Fruit fly (Drosophila melanogaster) whole organism, pupa: ENCODE measurements around the gene CG32817.

ENCODE experiments used
- CG10348 ChIP-seq: fragments of 200-800 bp; sonication (Bioruptor generic); IDR thresholded peaks from 2 replicates; pipeline ENCODE4 v1.3.6; 2022; ENCODE audit warnings: missing biosample characterization, missing genetic modification characterization
- CG12605 ChIP-seq: fragments of 200-800 bp; sonication (Bioruptor generic); IDR thresholded peaks from 2 replicates; pipeline ENCODE4 v1.3.6; 2022; ENCODE audit warnings: missing biosample characterization, missing genetic modification characterization
- CG13204 ChIP-seq: fragments of 200-800 bp; sonication (Bioruptor generic); optimal IDR thresholded peaks from 2 replicates; lab custom pipeline; 2018; ENCODE audit warnings: missing biosample characterization, mild to moderate bottlenecking, missing genetic modification characterization, moderate library complexity
- CG14655 ChIP-seq: fragments of 200-800 bp; sonication (Bioruptor generic); optimal IDR thresholded peaks from 3 replicates; lab custom pipeline; 2017; ENCODE audit warnings: mild to moderate bottlenecking, missing biosample characterization, missing genetic modification reagents, missing genetic modification characterization
- CG15710 ChIP-seq: fragments of 200-800 bp; sonication (Bioruptor generic); optimal IDR thresholded peaks from 2 replicates; lab custom pipeline; 2018; ENCODE audit warnings: missing biosample characterization, mild to moderate bottlenecking, missing genetic modification characterization, moderate library complexity
- CG17806 ChIP-seq: fragments of 200-800 bp; sonication (Bioruptor generic); optimal IDR thresholded peaks from 2 replicates; lab custom pipeline; 2018; ENCODE audit warnings: missing biosample characterization, mild to moderate bottlenecking, missing genetic modification characterization, moderate library complexity
- CG32121 ChIP-seq: fragments of 200-800 bp; sonication (Bioruptor generic); IDR thresholded peaks from 2 replicates; pipeline ENCODE4 v1.3.6; 2022; ENCODE audit warnings: missing biosample characterization, missing genetic modification characterization
- CG34367 ChIP-seq: fragments of 200-800 bp; sonication (Bioruptor generic); optimal IDR thresholded peaks from 2 replicates; lab custom pipeline; 2018; ENCODE audit warnings: missing biosample characterization, mild to moderate bottlenecking, missing genetic modification characterization
- CG4496 ChIP-seq: fragments of 200-800 bp; sonication (Bioruptor generic); IDR thresholded peaks from 3 replicates; pipeline ENCODE4 v1.3.6; 2022; ENCODE audit warnings: missing biosample characterization, missing genetic modification characterization
- CG8159 ChIP-seq: fragments of 200-800 bp; sonication (Bioruptor generic); optimal IDR thresholded peaks from 3 replicates; lab custom pipeline; 2018; ENCODE audit warnings: missing biosample characterization, mild to moderate bottlenecking, missing genetic modification characterization, moderate library complexity
- CG8301 ChIP-seq: fragments of 200-800 bp; sonication (Bioruptor generic); optimal IDR thresholded peaks from 2 replicates; lab custom pipeline; 2018; ENCODE audit warnings: missing biosample characterization, mild to moderate bottlenecking, missing genetic modification characterization
- CG9948 ChIP-seq: fragments of 200-800 bp; sonication (Bioruptor generic); optimal IDR thresholded peaks from 2 replicates; lab custom pipeline; 2018; ENCODE audit warnings: missing biosample characterization, mild to moderate bottlenecking, missing genetic modification characterization, moderate library complexity
- D1 ChIP-seq: fragments of 200-800 bp; sonication (Bioruptor generic); optimal IDR thresholded peaks from 2 replicates; lab custom pipeline; 2018; ENCODE audit warnings: missing biosample characterization, mild to moderate bottlenecking, missing genetic modification characterization, moderate library complexity
- EcR ChIP-seq: fragments of 200-800 bp; sonication (Bioruptor generic); optimal IDR thresholded peaks from 3 replicates; lab custom pipeline; 2019; ENCODE audit warnings: missing biosample characterization, missing genetic modification characterization, mild to moderate bottlenecking, moderate library complexity, missing genetic modification reagents
- Ets98B ChIP-seq: fragments of 200-800 bp; sonication (Bioruptor generic); IDR thresholded peaks from 2 replicates; pipeline ENCODE4 v1.3.6; 2022; ENCODE audit warnings: missing biosample characterization, missing genetic modification characterization
- Pif1A ChIP-seq: fragments of 200-800 bp; sonication (Bioruptor generic); optimal IDR thresholded peaks from 3 replicates; lab custom pipeline; 2016; ENCODE audit warnings: missing biosample characterization, missing genetic modification characterization
- Pif1B ChIP-seq: fragments of 200-800 bp; sonication (Bioruptor generic); optimal IDR thresholded peaks from 3 replicates; lab custom pipeline; 2016; ENCODE audit warnings: missing biosample characterization, missing genetic modification characterization
- Snoo ChIP-seq: fragments of 200-800 bp; sonication (Bioruptor generic); optimal IDR thresholded peaks from 3 replicates; lab custom pipeline; 2017; ENCODE audit warnings: missing biosample characterization, mild to moderate bottlenecking, missing genetic modification characterization, inconsistent platforms
- fd96Ca ChIP-seq: fragments of 200-800 bp; sonication (Bioruptor generic); IDR thresholded peaks from 3 replicates; pipeline ENCODE4 v1.3.6; 2022; ENCODE audit warnings: missing biosample characterization, missing genetic modification characterization
- gl ChIP-seq: fragments of 200-800 bp; sonication (Bioruptor generic); optimal IDR thresholded peaks from 2 replicates; lab custom pipeline; 2018; ENCODE audit warnings: missing biosample characterization, mild to moderate bottlenecking, missing genetic modification characterization
- rn ChIP-seq: fragments of 200-800 bp; sonication (Bioruptor generic); IDR thresholded peaks from 2 replicates; pipeline ENCODE4 v1.3.6; 2022; ENCODE audit warnings: missing biosample characterization, missing genetic modification characterization

Gene CG32817

dm6 chrX:448978-449377 lies 29.9 kb upstream of the CG32817 start:
- TF ChIP-seq rn (GFP tag; lab: Robert Waterston, UW) (no peak), D1 (tag; lab: Kevin White, UChicago) (no peak), CG8301 (tag; lab: Kevin White, UChicago) (no peak), CG32121 (GFP tag; lab: Robert Waterston, UW) (no peak), Pif1A (GFP tag; lab: Kevin White, UChicago) (no peak), CG9948 (tag; lab: Kevin White, UChicago) (no peak), fd96Ca (no peak), CG14655 (GFP tag; lab: Kevin White, UChicago) (no peak)

- TF ChIP-seq CG32121 (GFP tag; lab: Robert Waterston, UW) (no peak), CG17806 (tag; lab: Kevin White, UChicago) (peak; percentile 50), rn (GFP tag; lab: Robert Waterston, UW) (no peak), CG4496 (GFP tag; lab: Robert Waterston, UW) (no peak), D1 (tag; lab: Kevin White, UChicago) (no peak), Pif1A (GFP tag; lab: Kevin White, UChicago) (no peak), CG8301 (tag; lab: Kevin White, UChicago) (no peak), EcR (GFP tag; lab: Kevin White, UChicago) (no peak), gl (tag; lab: Kevin White, UChicago) (peak; percentile 17), fd96Ca (no peak), CG13204 (GFP tag; lab: Kevin White, UChicago) (no peak), CG14655 (GFP tag; lab: Kevin White, UChicago) (peak; percentile 18), CG9948 (tag; lab: Kevin White, UChicago) (peak; percentile 38), CG8159 (tag; lab: Kevin White, UChicago) (peak; percentile 68), Ets98B (GFP tag; lab: Robert Waterston, UW) (no peak), CG15710 (tag; lab: Kevin White, UChicago) (peak; percentile 62), Pif1B (GFP tag; lab: Kevin White, UChicago) (no peak), CG12605 (no peak), CG34367 (tag; lab: Kevin White, UChicago) (peak; percentile 32), CG10348 (GFP tag; lab: Robert Waterston, UW) (no peak), Snoo (tag; lab: Kevin White, UChicago) (no peak)
- TF ChIP-seq, all 21 proteins: peak for 7
Measured at dm6 chrX:452716-453115, 26.1 kb upstream of the CG32817 start.

- TF ChIP-seq Snoo (tag; lab: Kevin White, UChicago) (no peak), CG32121 (GFP tag; lab: Robert Waterston, UW) (no peak), CG17806 (tag; lab: Kevin White, UChicago) (no peak), Pif1A (GFP tag; lab: Kevin White, UChicago) (no peak), CG10348 (GFP tag; lab: Robert Waterston, UW) (no peak), CG8301 (tag; lab: Kevin White, UChicago) (no peak), CG14655 (GFP tag; lab: Kevin White, UChicago) (no peak), Pif1B (GFP tag; lab: Kevin White, UChicago) (no peak), rn (GFP tag; lab: Robert Waterston, UW) (no peak), CG8159 (tag; lab: Kevin White, UChicago) (no peak), CG15710 (tag; lab: Kevin White, UChicago) (no peak), CG4496 (GFP tag; lab: Robert Waterston, UW) (no peak), CG13204 (GFP tag; lab: Kevin White, UChicago) (no peak), Ets98B (GFP tag; lab: Robert Waterston, UW) (no peak), CG34367 (tag; lab: Kevin White, UChicago) (no peak), CG9948 (tag; lab: Kevin White, UChicago) (no peak), D1 (tag; lab: Kevin White, UChicago) (no peak)
Measured at dm6 chrX:456959-457358, 21.9 kb upstream of the CG32817 start.

- no peak for TF ChIP-seq Ets98B (GFP tag; lab: Robert Waterston, UW)
- TF ChIP-seq rn (GFP tag; lab: Robert Waterston, UW): no peak
- TF ChIP-seq gl (tag; lab: Kevin White, UChicago): no peak
- TF ChIP-seq D1 (tag; lab: Kevin White, UChicago): no peak
- TF ChIP-seq CG14655 (GFP tag; lab: Kevin White, UChicago): no peak
- TF ChIP-seq CG10348 (GFP tag; lab: Robert Waterston, UW): no peak
- no peak for TF ChIP-seq CG13204 (GFP tag; lab: Kevin White, UChicago)
- no peak for TF ChIP-seq CG15710 (tag; lab: Kevin White, UChicago)
- TF ChIP-seq, all 21 proteins: peak for 0
Measured at dm6 chrX:457803-458202, 21.1 kb upstream of the CG32817 start.

- no peak for TF ChIP-seq CG12605
- TF ChIP-seq, all 21 proteins: peak for 0
Measured at dm6 chrX:460447-460846, 18.4 kb upstream of the CG32817 start, which contains the start of gene ase. TSS of gene ase (plus strand) at chrX:460747.

dm6 chrX:463934-464333 lies 14.9 kb upstream of the CG32817 start:
- TF ChIP-seq CG8159 (tag; lab: Kevin White, UChicago) (no peak), CG17806 (tag; lab: Kevin White, UChicago) (no peak), CG9948 (tag; lab: Kevin White, UChicago) (no peak), EcR (GFP tag; lab: Kevin White, UChicago) (no peak), CG14655 (GFP tag; lab: Kevin White, UChicago) (no peak), CG32121 (GFP tag; lab: Robert Waterston, UW) (no peak), CG12605 (no peak)
